Fruit fly (Drosophila melanogaster) ovary, adult (tissue): ENCODE measurements around the gene ru.

Experiments used
- CG17801 ChIP-seq: fragments of 200-800 bp; optimal IDR thresholded peaks from 2 replicates; lab custom pipeline; 2019; ENCODE audit warnings: missing biosample characterization, mild to moderate bottlenecking, missing genetic modification characterization, moderate library complexity; ENCODE audit not compliant: partially characterized antibody

Gene ru

dm6 chr3L:1335989-1336961 lies 34.2 kb upstream of the ru start:
- no peak for TF ChIP-seq CG17801 (GFP tag; lab: Kevin White, UChicago)

- TF ChIP-seq CG17801 (GFP tag; lab: Kevin White, UChicago), result peak; percentile 41
Measured at dm6 chr3L:1342133-1342580, 28.3 kb upstream of the ru start, which contains the start of gene indra. TSS of gene indra (minus strand) at chr3L:1342403.

dm6 chr3L:1346956-1347587 lies 23.4 kb upstream of the ru start:
- TF ChIP-seq CG17801 (GFP tag; lab: Kevin White, UChicago), result no peak

- TF ChIP-seq CG17801 (GFP tag; lab: Kevin White, UChicago), result no peak
Measured at dm6 chr3L:1348248-1348647, 22.2 kb upstream of the ru start.

dm6 chr3L:1348935-1349334 lies 21.5 kb upstream of the ru start:
- no peak for TF ChIP-seq CG17801 (GFP tag; lab: Kevin White, UChicago)

- no peak for TF ChIP-seq CG17801 (GFP tag; lab: Kevin White, UChicago)
Measured at dm6 chr3L:1349397-1349796, 21.0 kb upstream of the ru start.

dm6 chr3L:1349942-1350923 lies 20.2 kb upstream of the ru start:
- TF ChIP-seq CG17801 (GFP tag; lab: Kevin White, UChicago), result peak; percentile 3

- TF ChIP-seq CG17801 (GFP tag; lab: Kevin White, UChicago), result no peak
Measured at dm6 chr3L:1350924-1351215, 19.6 kb upstream of the ru start, which contains the start of gene CG9166. TSS of gene CG9166 (plus strand) at chr3L:1351116.

dm6 chr3L:1352065-1352464 lies 18.4 kb upstream of the ru start:
- peak; percentile 50 for TF ChIP-seq CG17801 (GFP tag; lab: Kevin White, UChicago)

dm6 chr3L:1354214-1354613 lies 16.2 kb upstream of the ru start:
- no peak for TF ChIP-seq CG17801 (GFP tag; lab: Kevin White, UChicago)

dm6 chr3L:1358338-1358737 lies 12.1 kb upstream of the ru start:
- TF ChIP-seq CG17801 (GFP tag; lab: Kevin White, UChicago), result no peak

dm6 chr3L:1364368-1364767 lies 6.1 kb upstream of the ru start:
- no peak for TF ChIP-seq CG17801 (GFP tag; lab: Kevin White, UChicago)

- TF ChIP-seq CG17801 (GFP tag; lab: Kevin White, UChicago), result no peak
Measured at dm6 chr3L:1366879-1367650, 3.4 kb upstream of the ru start.

- no peak for TF ChIP-seq CG17801 (GFP tag; lab: Kevin White, UChicago)
Measured at dm6 chr3L:1368201-1368617, 2.2 kb upstream of the ru start.
